Worm (Caenorhabditis elegans) whole organism, L2 larva: ENCODE results near the gene sqv-1.

Source experiments
- blmp-1 ChIP-seq: sonication (generic microtip); optimal IDR thresholded peaks from 2 replicates; lab custom pipeline; 2017; ENCODE audit warnings: missing genetic modification characterization, mild to moderate bottlenecking, missing compliant biosample characterization, antibody characterized with exemption, moderate library complexity; ENCODE audit not compliant: insufficient read depth
- nhr-23 ChIP-seq: fragments of 150-350 bp; optimal IDR thresholded peaks from 2 replicates; lab custom pipeline; 2014; ENCODE audit warnings: missing biosample characterization, missing genetic modification reagents, missing genetic modification characterization
- unc-62 ChIP-seq: fragments of 150-350 bp; optimal IDR thresholded peaks from 2 replicates; lab custom pipeline; 2014; ENCODE audit warnings: missing biosample characterization, missing genetic modification reagents, missing genetic modification characterization
- ztf-11 ChIP-seq: sonication (generic microtip); optimal IDR thresholded peaks from 2 replicates; lab custom pipeline; 2017; ENCODE audit warnings: missing biosample characterization, missing genetic modification characterization

DNA sequence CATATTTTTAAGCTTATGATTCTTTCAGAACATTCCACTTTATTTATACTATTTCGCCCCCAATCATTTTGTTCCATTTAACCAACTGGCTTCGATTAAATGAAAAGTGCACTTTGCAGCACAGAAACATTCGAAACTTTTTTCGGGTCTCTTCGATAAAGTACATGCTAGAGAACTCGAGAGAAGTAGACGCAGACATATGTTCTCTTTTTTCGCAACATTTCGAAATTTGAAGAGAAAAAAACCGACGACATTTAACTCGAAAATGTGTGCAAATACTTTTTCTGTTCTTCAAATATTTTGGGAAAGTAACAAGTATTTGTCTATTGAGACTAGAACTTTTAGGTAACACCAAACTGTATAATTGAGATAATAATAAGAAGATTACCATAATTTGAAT, 16.0 kb downstream of the sqv-1 start:
- TF ChIP-seq unc-62 (no peak), nhr-23 (tag; lab: Kevin White, UChicago) (no peak), ztf-11 (tag; lab: Kevin White, UChicago) (no peak), blmp-1 (tag; lab: Kevin White, UChicago) (no peak)
